Worm (Caenorhabditis elegans): ENCODE measurements around the gene C04H5.1.

The C04H5.1 gene

ce11 chrII:14522037-14522436 is 12.1 kb upstream of the C04H5.1 start, which contains the start of gene btb-19:
btb-19 (minus strand) TSS chrII:14522137.
- TF ChIP-seq lim-7 (GFP tag; IDR thresholded peaks at IDR 0.05) = no peak
- TF ChIP-seq attf-4 (tag; optimal IDR thresholded peaks at IDR 0.05) = no peak
- TF ChIP-seq F37D6.2 (tag; optimal IDR thresholded peaks at IDR 0.05) = no peak
- no peak for TF ChIP-seq D1046.2 (GFP tag; IDR thresholded peaks at IDR 0.05)
- TF ChIP-seq lir-3 (tag; optimal IDR thresholded peaks at IDR 0.05) = no peak
- TF ChIP-seq dmd-9 (GFP tag; IDR thresholded peaks at IDR 0.05) = no peak
- TF ChIP-seq dve-1 (tag; optimal IDR thresholded peaks at IDR 0.05; ENCODE audit: insufficient read depth) = no peak
- no peak for TF ChIP-seq unc-130 (GFP tag; optimal IDR thresholded peaks at IDR 0.05)
- no peak for TF ChIP-seq ama-1 (optimal IDR thresholded peaks at IDR 0.05)
- TF ChIP-seq tag-97 (GFP tag; IDR thresholded peaks at IDR 0.05) = no peak
- no peak for TF ChIP-seq hlh-11 (tag; optimal IDR thresholded peaks at IDR 0.05)
- TF ChIP-seq madf-5 (GFP tag; IDR thresholded peaks at IDR 0.05) = no peak
- no peak for TF ChIP-seq nhr-77 (tag; optimal IDR thresholded peaks at IDR 0.05)
- TF ChIP-seq nhr-10 (tag; optimal IDR thresholded peaks at IDR 0.05) = no peak
- TF ChIP-seq ZK546.5 (tag; optimal IDR thresholded peaks at IDR 0.05) = no peak

ce11 chrII:14523070-14523572 is 11.0 kb upstream of the C04H5.1 start, which contains the start of gene btb-20:
btb-20 (minus strand) TSS chrII:14523522.
- TF ChIP-seq unc-62 (GFP tag; optimal IDR thresholded peaks at IDR 0.05 in 1 of 2) (peak in 1 of 2 experiments; percentile 93), unc-62 (tag; optimal IDR thresholded peaks at IDR 0.05) (no peak), mes-2 (tag; optimal IDR thresholded peaks at IDR 0.05; ENCODE audit: poor library complexity, severe bottlenecking) (no peak)

- TF ChIP-seq ceh-32 (tag; optimal IDR thresholded peaks at IDR 0.05; ENCODE audit: poor library complexity) (no peak), ZK546.5 (tag; optimal IDR thresholded peaks at IDR 0.05) (no peak), aly-2 (tag; optimal IDR thresholded peaks at IDR 0.05) (no peak), mxl-3 (GFP tag; optimal IDR thresholded peaks at IDR 0.05) (no peak), F49E8.2 (tag; optimal IDR thresholded peaks at IDR 0.05; ENCODE audit: borderline replicate concordance) (no peak), nhr-25 (tag; optimal IDR thresholded peaks at IDR 0.05; ENCODE audit: borderline replicate concordance, insufficient read depth) (no peak), F37D6.2 (tag; optimal IDR thresholded peaks at IDR 0.05) (no peak)
These were observed 10.4 kb upstream of the C04H5.1 start, which contains the start of gene pot-2 for ce11 chrII:14523645-14524223. pot-2 (plus strand) TSS chrII:14524173.

- TF ChIP-seq php-3 (GFP tag; IDR thresholded peaks at IDR 0.05) (no peak), F49E8.2 (tag; optimal IDR thresholded peaks at IDR 0.05; ENCODE audit: borderline replicate concordance) (no peak), egl-43 (GFP tag; IDR thresholded peaks at IDR 0.05) (no peak), dpl-1 (GFP tag; optimal IDR thresholded peaks at IDR 0.05) (no peak), set-16 (GFP tag; IDR thresholded peaks at IDR 0.05) (no peak), unc-39 (tag; optimal IDR thresholded peaks at IDR 0.05) (no peak), nhr-102 (tag; optimal IDR thresholded peaks at IDR 0.05) (no peak)
These were observed 9.1 kb upstream of the C04H5.1 start, which contains the start of gene F57C2.4 for ce11 chrII:14525013-14525412. F57C2.4 (plus strand) TSS chrII:14525313.

- TF ChIP-seq unc-62 (GFP tag; optimal IDR thresholded peaks at IDR 0.05 in 1 of 2) = peak in 1 of 2 experiments; percentile 90
- TF ChIP-seq unc-62 (tag; optimal IDR thresholded peaks at IDR 0.05) = no peak
- no peak for TF ChIP-seq rbr-2 (tag; optimal IDR thresholded peaks at IDR 0.05)
- TF ChIP-seq madf-5 (GFP tag; IDR thresholded peaks at IDR 0.05) = no peak
- no peak for TF ChIP-seq zip-11 (GFP tag; IDR thresholded peaks at IDR 0.05)
- no peak for TF ChIP-seq dve-1 (tag; optimal IDR thresholded peaks at IDR 0.05; ENCODE audit: insufficient read depth)
- TF ChIP-seq Y105C5A.15 (GFP tag; IDR thresholded peaks at IDR 0.05) = no peak
- TF ChIP-seq hmg-1.1 (GFP tag; IDR thresholded peaks at IDR 0.05) = no peak
- no peak for TF ChIP-seq cey-2 (tag; optimal IDR thresholded peaks at IDR 0.05; ENCODE audit: borderline replicate concordance, insufficient read depth)
These were observed 7.0 kb upstream of the C04H5.1 start for ce11 chrII:14527104-14527503.

Data from whole organism, L4 larva.